Worm (Caenorhabditis elegans) whole organism, L4 larva: ENCODE data around the gene C24H12.6.

ENCODE experiments used
- F37D6.2 ChIP-seq: sonication (generic microtip); optimal IDR thresholded peaks from 2 replicates; lab custom pipeline; 2016; ENCODE audit warnings: mild to moderate bottlenecking, missing genetic modification characterization, missing compliant biosample characterization
- F49E8.2 ChIP-seq: sonication (generic microtip); optimal IDR thresholded peaks from 2 replicates; lab custom pipeline; 2016; ENCODE audit warnings: missing compliant biosample characterization, mild to moderate bottlenecking, missing genetic modification characterization, borderline replicate concordance
- T26A8.4 ChIP-seq: fragments of 200-800 bp; sonication (Bioruptor generic); IDR thresholded peaks from 2 replicates; pipeline ENCODE4 v1.3.6; 2022; ENCODE audit warnings: missing genetic modification characterization, missing compliant biosample characterization
- Y105C5A.15 ChIP-seq: fragments of 200-800 bp; sonication (Bioruptor generic); IDR thresholded peaks from 2 replicates; pipeline ENCODE4 v1.3.6; 2022; ENCODE audit warnings: missing genetic modification characterization, missing compliant biosample characterization
- aha-1 ChIP-seq: fragments of 150-350 bp; peaks from one replicate; lab custom pipeline; 2014; ENCODE audit warnings: missing biosample characterization, missing genetic modification characterization
- ama-1 ChIP-seq: fragments of 150-350 bp; optimal IDR thresholded peaks from 2 replicates; lab custom pipeline; 2014; ENCODE audit warnings: inconsistent platforms, mixed read lengths
- ceh-32 ChIP-seq: sonication (generic microtip); optimal IDR thresholded peaks from 2 replicates; lab custom pipeline; 2016; ENCODE audit warnings: mild to moderate bottlenecking, missing genetic modification characterization, missing compliant biosample characterization; ENCODE audit not compliant: poor library complexity
- ceh-82 ChIP-seq: sonication (generic microtip); optimal IDR thresholded peaks from 2 replicates; lab custom pipeline; 2017; ENCODE audit warnings: missing biosample characterization, missing genetic modification characterization
- ces-1 ChIP-seq: fragments of 150-350 bp; sonication (generic microtip); optimal IDR thresholded peaks from 4 replicates; lab custom pipeline; 2014; ENCODE audit warnings: missing biosample characterization, missing genetic modification reagents, missing genetic modification characterization
- dmd-6 ChIP-seq: fragments of 200-800 bp; sonication (Bioruptor generic); IDR thresholded peaks from 2 replicates; pipeline ENCODE4 v1.3.6; 2022; ENCODE audit warnings: missing genetic modification reagents, missing genetic modification characterization, missing compliant biosample characterization
- dmd-8 ChIP-seq: fragments of 200-800 bp; sonication (Bioruptor generic); IDR thresholded peaks from 2 replicates; pipeline ENCODE4 v1.3.6; 2022; ENCODE audit warnings: missing genetic modification characterization, missing compliant biosample characterization
- dve-1 ChIP-seq: sonication (generic microtip); optimal IDR thresholded peaks from 2 replicates; lab custom pipeline; 2017; ENCODE audit warnings: antibody characterized with exemption, mild to moderate bottlenecking, missing genetic modification characterization, missing compliant biosample characterization; ENCODE audit not compliant: insufficient read depth
- egl-27 ChIP-seq: sonication (generic microtip); optimal IDR thresholded peaks from 3 replicates; lab custom pipeline; 2017; ENCODE audit warnings: missing biosample characterization, missing genetic modification reagents, missing genetic modification characterization
- fkh-10 ChIP-seq: fragments of 150-350 bp; optimal IDR thresholded peaks from 2 replicates; lab custom pipeline; 2014; ENCODE audit warnings: missing biosample characterization, missing genetic modification reagents, missing genetic modification characterization
- gei-8 ChIP-seq: fragments of 200-800 bp; sonication (Bioruptor generic); optimal IDR thresholded peaks from 2 replicates; lab custom pipeline; 2018; ENCODE audit warnings: mild to moderate bottlenecking, missing genetic modification characterization, missing compliant biosample characterization
- hmg-1.1 ChIP-seq: fragments of 200-800 bp; sonication (Bioruptor generic); IDR thresholded peaks from 2 replicates; pipeline ENCODE4 v1.3.6; 2022; ENCODE audit warnings: missing genetic modification reagents, missing genetic modification characterization, missing compliant biosample characterization
- jun-1 ChIP-seq: fragments of 150-350 bp; optimal IDR thresholded peaks from 2 replicates; lab custom pipeline; 2014; ENCODE audit warnings: missing biosample characterization, missing genetic modification reagents, missing genetic modification characterization
- lin-15B ChIP-seq: fragments of 150-350 bp; sonication (generic microtip); optimal IDR thresholded peaks from 3 replicates; lab custom pipeline; 2014; ENCODE audit warnings: missing biosample characterization, missing genetic modification characterization
- lin-29 ChIP-seq: fragments of 200-800 bp; sonication (Bioruptor generic); IDR thresholded peaks from 2 replicates; pipeline ENCODE4 v1.3.6; 2022; ENCODE audit warnings: missing genetic modification reagents, missing genetic modification characterization, missing compliant biosample characterization
- lir-3 ChIP-seq: sonication (generic microtip); optimal IDR thresholded peaks from 2 replicates; lab custom pipeline; 2016; ENCODE audit warnings: mild to moderate bottlenecking, missing genetic modification characterization, missing compliant biosample characterization
- lsy-2 ChIP-seq, 2 experiments: fragments of 150-350 bp in 1 of 2; sonication (generic microtip) in 1 of 2; optimal IDR thresholded peaks; 2 replicates each; lab custom pipeline; 2014 to 2017; ENCODE audit warnings: missing biosample characterization in 2 of 2, missing genetic modification characterization in 2 of 2
- madf-5 ChIP-seq, 2 experiments: fragments of 200-800 bp; sonication (Bioruptor generic); IDR thresholded peaks; 2 replicates each; pipeline ENCODE4 v1.3.6; 2022; ENCODE audit warnings: missing compliant biosample characterization in 2 of 2, missing genetic modification characterization in 2 of 2
- mdl-1 ChIP-seq, 2 experiments: fragments of 150-350 bp in 1 of 2; sonication (generic microtip) in 1 of 2; optimal IDR thresholded peaks; 2 replicates each; lab custom pipeline; 2014 to 2017; ENCODE audit warnings: missing biosample characterization in 2 of 2, missing genetic modification characterization in 2 of 2
- mep-1 ChIP-seq: fragments of 150-350 bp; sonication (generic microtip); optimal IDR thresholded peaks from 3 replicates; lab custom pipeline; 2014; ENCODE audit warnings: missing biosample characterization, missing genetic modification characterization
- mes-2 ChIP-seq: sonication (generic microtip); optimal IDR thresholded peaks from 2 replicates; lab custom pipeline; 2016; ENCODE audit warnings: missing genotype, mild to moderate bottlenecking, missing genetic modification characterization, missing compliant biosample characterization; ENCODE audit not compliant: poor library complexity, severe bottlenecking
- nhr-10 ChIP-seq: fragments of 150-350 bp; optimal IDR thresholded peaks from 2 replicates; lab custom pipeline; 2014; ENCODE audit warnings: missing biosample characterization, missing genetic modification characterization
- nhr-11 ChIP-seq: fragments of 150-350 bp; optimal IDR thresholded peaks from 2 replicates; lab custom pipeline; 2014; ENCODE audit warnings: missing biosample characterization, missing genetic modification characterization
- nhr-237 ChIP-seq: sonication (generic microtip); optimal IDR thresholded peaks from 2 replicates; lab custom pipeline; 2017; ENCODE audit warnings: missing biosample characterization, missing genetic modification characterization
- nhr-28 ChIP-seq: fragments of 150-350 bp; optimal IDR thresholded peaks from 2 replicates; lab custom pipeline; 2014; ENCODE audit warnings: missing biosample characterization, missing genetic modification characterization
- nhr-6 ChIP-seq: fragments of 150-350 bp; optimal IDR thresholded peaks from 2 replicates; lab custom pipeline; 2014; ENCODE audit warnings: missing biosample characterization, missing genetic modification characterization
- nhr-76 ChIP-seq: fragments of 150-350 bp; optimal IDR thresholded peaks from 2 replicates; lab custom pipeline; 2014; ENCODE audit warnings: missing biosample characterization, missing genetic modification characterization
- php-3 ChIP-seq: fragments of 200-800 bp; sonication (Bioruptor generic); IDR thresholded peaks from 2 replicates; pipeline ENCODE4 v1.3.6; 2022; ENCODE audit warnings: missing genetic modification reagents, missing genetic modification characterization, missing compliant biosample characterization
- pqm-1 ChIP-seq: sonication (generic microtip); optimal IDR thresholded peaks from 2 replicates; lab custom pipeline; 2017; ENCODE audit warnings: missing biosample characterization, missing genetic modification characterization
- rbr-2 ChIP-seq: sonication (generic microtip); optimal IDR thresholded peaks from 2 replicates; lab custom pipeline; 2016; ENCODE audit warnings: missing genotype, missing genetic modification characterization, missing compliant biosample characterization
- sdz-12 ChIP-seq: fragments of 200-800 bp; sonication (Bioruptor generic); optimal IDR thresholded peaks from 2 replicates; lab custom pipeline; 2018; ENCODE audit warnings: mild to moderate bottlenecking, missing genetic modification characterization, missing compliant biosample characterization
- snpc-4 ChIP-seq: fragments of 150-350 bp; optimal IDR thresholded peaks from 2 replicates; lab custom pipeline; 2014; ENCODE audit warnings: missing biosample characterization, missing genetic modification characterization
- unc-62 ChIP-seq, 3 experiments: fragments of 150-350 bp in 1 of 3; sonication (generic microtip); optimal IDR thresholded peaks in 2 of 3; peaks in 1 of 3; 1 replicate in 1 of 3; 2 replicates in 2 of 3; lab custom pipeline; 2014 to 2017; ENCODE audit warnings: missing biosample characterization in 3 of 3, missing genetic modification characterization in 3 of 3, missing genetic modification reagents in 3 of 3, missing genotype in 1 of 3
- zag-1 ChIP-seq: fragments of 150-350 bp; optimal IDR thresholded peaks from 2 replicates; lab custom pipeline; 2014; ENCODE audit warnings: missing biosample characterization, missing genetic modification characterization
- zip-2 ChIP-seq: fragments of 150-350 bp; optimal IDR thresholded peaks from 2 replicates; lab custom pipeline; 2014; ENCODE audit warnings: missing biosample characterization, missing genetic modification characterization

C24H12.6 gene

DNA sequence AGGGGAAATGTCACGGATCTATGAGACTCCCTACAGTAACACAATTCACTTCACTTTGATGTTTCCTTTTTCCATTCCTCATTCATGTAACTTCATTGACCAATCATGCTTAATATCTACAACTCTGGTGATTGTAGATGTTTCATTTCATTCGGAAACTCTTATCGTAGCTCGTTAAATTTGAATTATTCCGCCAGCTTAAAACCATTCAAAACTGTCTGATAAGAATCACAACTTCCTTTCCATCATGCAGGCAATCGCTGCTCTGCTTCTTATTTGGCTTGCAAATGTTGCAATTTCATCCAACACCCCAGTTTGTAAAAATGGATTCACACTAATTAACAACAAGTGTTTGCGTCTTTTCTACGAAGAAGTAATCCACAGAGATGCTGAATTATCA is 16.2 kb downstream of the C24H12.6 start, which contains the start of gene clec-10:
TSS of gene clec-10 (plus strand) at position 244 of the 400 bp plus-strand sequence.
- TF ChIP-seq jun-1 (tag; lab: Kevin White, UChicago) (no peak), pqm-1 (tag; lab: Kevin White, UChicago) (peak; percentile 84), snpc-4 (tag; lab: Kevin White, UChicago) (no peak), madf-5 (GFP tag; IDR thresholded peaks at IDR 0.05; lab: Robert Waterston, UW) (no peak), ceh-32 (tag; lab: Kevin White, UChicago) (no peak), ces-1 (no peak), F49E8.2 (tag; lab: Kevin White, UChicago) (no peak), lsy-2 (tag; optimal IDR thresholded peaks at IDR 0.05; lab: Kevin White, UChicago) (no peak), ama-1 (lab: Kevin White, UChicago) (no peak), lin-15B (no peak), Y105C5A.15 (GFP tag; lab: Robert Waterston, UW) (no peak), egl-27 (tag; lab: Kevin White, UChicago) (no peak), dve-1 (peak; percentile 28), nhr-6 (tag; lab: Kevin White, UChicago) (no peak), nhr-11 (no peak)
- TF ChIP-seq, all 104 proteins: peak for 2

DNA sequence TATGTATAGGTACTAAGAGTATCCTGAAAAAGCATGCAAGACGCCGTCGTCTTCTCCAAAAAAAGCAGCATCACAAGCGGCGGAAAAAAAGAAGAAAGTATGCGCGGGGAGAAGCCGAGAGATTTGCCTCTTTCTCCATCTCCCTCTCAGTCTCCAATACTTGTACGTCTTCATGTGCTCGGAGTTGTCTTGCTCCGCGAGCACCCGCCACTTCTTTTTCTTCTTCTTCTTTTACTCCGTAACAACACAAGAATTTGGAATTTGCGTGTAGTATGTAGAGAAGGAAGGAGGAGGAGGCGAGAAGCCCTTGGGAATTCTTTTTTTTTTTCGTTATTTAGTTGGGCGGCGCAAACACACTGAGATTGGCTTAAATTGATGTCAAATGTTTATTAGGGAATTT is 17.5 kb downstream of the C24H12.6 start:
- TF ChIP-seq hmg-1.1: peak; percentile 64
- TF ChIP-seq lir-3 (tag; lab: Kevin White, UChicago): no peak
- TF ChIP-seq unc-62 (GFP tag; optimal IDR thresholded peaks at IDR 0.05 in 1 of 2; lab: Kevin White, UChicago): no peak
- no peak for TF ChIP-seq unc-62 (tag; optimal IDR thresholded peaks at IDR 0.05; lab: Kevin White, UChicago)
- TF ChIP-seq lsy-2 (tag; optimal IDR thresholded peaks at IDR 0.05; lab: Kevin White, UChicago): peak in 1 of 2 experiments; percentile 34
- peak; percentile 18 for TF ChIP-seq rbr-2 (tag; lab: Kevin White, UChicago)
- peak; percentile 89 for TF ChIP-seq aha-1
- TF ChIP-seq fkh-10: peak; percentile 48
- peak; percentile 26 for TF ChIP-seq F37D6.2 (tag; lab: Kevin White, UChicago)
- peak; percentile 48 for TF ChIP-seq mep-1 (tag; lab: Kevin White, UChicago)
- TF ChIP-seq mes-2 (tag; lab: Kevin White, UChicago): peak; percentile 6

DNA sequence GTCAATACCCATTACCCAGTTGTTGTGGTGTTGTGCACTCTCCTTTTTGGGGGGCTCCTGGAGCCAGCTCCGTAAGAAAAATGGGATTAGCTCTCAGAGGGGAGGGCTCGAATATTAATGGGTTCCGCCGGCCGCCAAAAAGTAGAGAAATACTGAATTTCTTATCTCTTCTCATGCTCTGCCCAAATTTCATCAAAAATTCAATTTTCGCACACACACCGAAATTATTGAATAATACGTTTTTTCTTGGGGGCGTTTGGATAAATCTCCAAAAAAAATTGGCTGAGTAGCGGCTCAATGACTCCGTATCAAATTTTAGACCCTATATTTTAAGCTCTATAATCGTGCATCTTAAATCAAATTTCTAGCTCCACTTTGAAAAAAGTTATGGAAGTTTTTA is 18.5 kb downstream of the C24H12.6 start:
- TF ChIP-seq mdl-1 (tag; optimal IDR thresholded peaks at IDR 0.05; lab: Kevin White, UChicago) (no peak), T26A8.4 (no peak), zip-2 (tag; lab: Kevin White, UChicago) (no peak), nhr-10 (tag; lab: Kevin White, UChicago) (no peak), aha-1 (peak; percentile 8), zag-1 (no peak), php-3 (no peak)

DNA sequence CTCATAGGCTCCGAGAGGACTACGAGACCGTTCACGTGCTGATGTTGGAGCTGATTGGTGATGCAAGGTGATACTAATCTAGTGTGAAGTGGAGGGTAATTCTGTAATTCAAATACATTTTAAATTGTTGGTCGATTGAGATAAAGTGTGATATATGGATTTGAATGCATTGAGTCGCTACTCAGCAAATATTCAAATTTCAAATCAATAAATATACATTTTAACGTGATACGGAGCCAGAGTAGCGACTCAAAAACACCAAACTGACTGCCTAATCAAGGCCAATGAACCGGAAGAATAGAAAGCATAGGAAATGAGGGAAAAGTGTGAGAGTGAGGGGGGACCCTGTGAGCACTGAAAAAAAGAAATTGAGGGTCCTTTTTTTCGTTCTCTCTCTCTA is 19.4 kb downstream of the C24H12.6 start, which contains the start of gene C03H5.6:
TSS of gene C03H5.6 (minus strand) at position 101 of the 400 bp plus-strand sequence.
- TF ChIP-seq ceh-82 (tag; lab: Kevin White, UChicago): no peak
- no peak for TF ChIP-seq lin-29 (GFP tag; lab: Robert Waterston, UW)
- TF ChIP-seq mdl-1 (tag; optimal IDR thresholded peaks at IDR 0.05; lab: Kevin White, UChicago): no peak
- no peak for TF ChIP-seq nhr-28 (tag; lab: Kevin White, UChicago)
- TF ChIP-seq dmd-6 (GFP tag; lab: Robert Waterston, UW): no peak
- TF ChIP-seq dmd-8: no peak
- TF ChIP-seq sdz-12 (GFP tag; lab: Kevin White, UChicago): no peak
- TF ChIP-seq zip-2 (tag; lab: Kevin White, UChicago): no peak
- TF ChIP-seq nhr-237 (tag; lab: Kevin White, UChicago): no peak
- TF ChIP-seq gei-8 (GFP tag; lab: Kevin White, UChicago): no peak
- no peak for TF ChIP-seq nhr-76 (tag; lab: Kevin White, UChicago)
